Worm (Caenorhabditis elegans): ENCODE measurements around the gene C15F1.5.

C15F1.5 gene

ce11 chrII:7002956-7003357 lies 32.5 kb upstream of the C15F1.5 start (continued):
- peak; percentile 83 for TF ChIP-seq egl-43 (GFP tag; IDR thresholded peaks at IDR 0.05)
- peak; percentile 16 for TF ChIP-seq nhr-111 (GFP tag; optimal IDR thresholded peaks at IDR 0.05)
- TF ChIP-seq vab-7 (GFP tag; IDR thresholded peaks at IDR 0.05), result no peak; the same call in 1 of the 2 replicates
- peak; percentile 24 for TF ChIP-seq ceh-32 (tag; optimal IDR thresholded peaks at IDR 0.05; ENCODE audit: poor library complexity)
- peak; percentile 81 for TF ChIP-seq madf-9 (GFP tag; conservative IDR thresholded peaks at IDR 0.05)
- TF ChIP-seq lir-3 (tag; optimal IDR thresholded peaks at IDR 0.05), result peak; percentile 53
- peak; percentile 49; the same call in 1 of the 2 replicates for TF ChIP-seq ctbp-1 (GFP tag; IDR thresholded peaks at IDR 0.05)
- TF ChIP-seq D1046.2 (GFP tag; IDR thresholded peaks at IDR 0.05), result 0 out of 2 replicates have a peak, but pooled peaks have one; percentile 7
- no peak for TF ChIP-seq nhr-28 (tag; optimal IDR thresholded peaks at IDR 0.05)
- TF ChIP-seq mxl-2 (GFP tag; conservative IDR thresholded peaks at IDR 0.05), result no peak
- peak in 1 of 2 experiments; percentile 25 for TF ChIP-seq lsy-2 (tag; optimal IDR thresholded peaks at IDR 0.05)
- peak; percentile 25 for TF ChIP-seq mes-2 (tag; optimal IDR thresholded peaks at IDR 0.05; ENCODE audit: poor library complexity, severe bottlenecking)
- peak; percentile 64; the same call in 1 of the 2 replicates for TF ChIP-seq daf-19 (GFP tag; conservative IDR thresholded peaks at IDR 0.05)
- TF ChIP-seq Y5F2A.4 (GFP tag; optimal IDR thresholded peaks at IDR 0.05), result peak; percentile 60
- peak; percentile 26 to 64 for TF ChIP-seq daf-16 (GFP tag; optimal IDR thresholded peaks at IDR 0.05)
- TF ChIP-seq daf-16 (tag; optimal IDR thresholded peaks at IDR 0.05), result no peak
- no peak for TF ChIP-seq ZK546.5 (tag; optimal IDR thresholded peaks at IDR 0.05)
- TF ChIP-seq lin-38 (GFP tag; IDR thresholded peaks at IDR 0.05), result peak; percentile 72
- no peak for TF ChIP-seq nhr-25 (tag; optimal IDR thresholded peaks at IDR 0.05; ENCODE audit: borderline replicate concordance, insufficient read depth)
- peak; percentile 41; the same call in 1 of the 2 replicates for TF ChIP-seq arid-1 (GFP tag; conservative IDR thresholded peaks at IDR 0.05)
- peak; percentile 61; the same call in 1 of the 2 replicates for TF ChIP-seq lim-7 (GFP tag; IDR thresholded peaks at IDR 0.05)
- peak; percentile 37 for TF ChIP-seq rbr-2 (tag; optimal IDR thresholded peaks at IDR 0.05)
- no peak for TF ChIP-seq daf-8 (GFP tag; IDR thresholded peaks at IDR 0.05)

- TF ChIP-seq F44E2.7 (GFP tag; IDR thresholded peaks at IDR 0.05), result peak; percentile 96
- peak; percentile 89 for TF ChIP-seq Y48G9A.11 (GFP tag; IDR thresholded peaks at IDR 0.05)
- TF ChIP-seq mxl-3 (GFP tag; optimal IDR thresholded peaks at IDR 0.05), result peak; percentile 22
- TF ChIP-seq mxl-2 (GFP tag; conservative IDR thresholded peaks at IDR 0.05), result peak; percentile 75; the same call in 1 of the 2 replicates
- peak; percentile 87 for TF ChIP-seq dmd-9 (GFP tag; IDR thresholded peaks at IDR 0.05)
- TF ChIP-seq dmd-8 (GFP tag; IDR thresholded peaks at IDR 0.05), result peak; percentile 98
- TF ChIP-seq php-3 (GFP tag; IDR thresholded peaks at IDR 0.05), result peak; percentile 70
- peak in 1 of 2 experiments; percentile 14 for TF ChIP-seq hif-1 (tag; optimal IDR thresholded peaks at IDR 0.05)
- TF ChIP-seq madf-9 (GFP tag; conservative IDR thresholded peaks at IDR 0.05), result peak; percentile 86
- peak; percentile 62 for TF ChIP-seq dmd-6 (GFP tag; IDR thresholded peaks at IDR 0.05)
- peak; percentile 49 for TF ChIP-seq mes-2 (tag; optimal IDR thresholded peaks at IDR 0.05; ENCODE audit: poor library complexity, severe bottlenecking)
- 0 out of 2 replicates have a peak, but pooled peaks have one; percentile 45 for TF ChIP-seq lin-29 (GFP tag; IDR thresholded peaks at IDR 0.05)
- peak; percentile 89 for TF ChIP-seq lin-1 (GFP tag; IDR thresholded peaks at IDR 0.05)
- TF ChIP-seq tra-1 (GFP tag; IDR thresholded peaks at IDR 0.05), result peak; percentile 89
- TF ChIP-seq saeg-2 (GFP tag; IDR thresholded peaks at IDR 0.05), result peak; percentile 78; the same call in 1 of the 2 replicates
- peak; percentile 72; the same call in 1 of the 2 replicates for TF ChIP-seq snpc-1.2 (GFP tag; IDR thresholded peaks at IDR 0.05)
- peak; percentile 94 for TF ChIP-seq vab-7 (GFP tag; IDR thresholded peaks at IDR 0.05)
- peak; percentile 67 for TF ChIP-seq spr-3 (GFP tag; optimal IDR thresholded peaks at IDR 0.05)
- TF ChIP-seq arid-1 (GFP tag; conservative IDR thresholded peaks at IDR 0.05), result peak; percentile 90
- peak; percentile 92 to 96; a peak in 3 of 4 replicates for TF ChIP-seq madf-5 (GFP tag; IDR thresholded peaks at IDR 0.05)
- TF ChIP-seq unc-130 (GFP tag; optimal IDR thresholded peaks at IDR 0.05), result peak; percentile 38
- peak; percentile 74 for TF ChIP-seq T26A8.4 (GFP tag; IDR thresholded peaks at IDR 0.05)
- peak; percentile 83 for TF ChIP-seq daf-19 (GFP tag; conservative IDR thresholded peaks at IDR 0.05)
- TF ChIP-seq ceh-20 (GFP tag; IDR thresholded peaks at IDR 0.05), result peak; percentile 40; the same call in 1 of the 2 replicates
- TF ChIP-seq D1046.2 (GFP tag; IDR thresholded peaks at IDR 0.05), result peak; percentile 85; the same call in 1 of the 2 replicates
- TF ChIP-seq egl-43 (GFP tag; IDR thresholded peaks at IDR 0.05), result peak; percentile 97
- peak; percentile 30 for TF ChIP-seq hlh-11 (tag; optimal IDR thresholded peaks at IDR 0.05)
- peak; percentile 72 for TF ChIP-seq hmg-1.1 (GFP tag; IDR thresholded peaks at IDR 0.05)
- peak; percentile 53; the same call in 1 of the 2 replicates for TF ChIP-seq set-16 (GFP tag; IDR thresholded peaks at IDR 0.05)
- peak; percentile 98 for TF ChIP-seq lim-7 (GFP tag; IDR thresholded peaks at IDR 0.05)
- peak; percentile 29 for TF ChIP-seq aha-1 (tag)
- TF ChIP-seq nhr-111 (GFP tag; optimal IDR thresholded peaks at IDR 0.05), result peak; percentile 83
- TF ChIP-seq nhr-48 (tag; optimal IDR thresholded peaks at IDR 0.05), result peak; percentile 10
Measured at ce11 chrII:7001405-7001804, 31.0 kb upstream of the C15F1.5 start.
